Worm (Caenorhabditis elegans): ENCODE measurements around the gene C28C12.11.

C28C12.11 gene

DNA sequence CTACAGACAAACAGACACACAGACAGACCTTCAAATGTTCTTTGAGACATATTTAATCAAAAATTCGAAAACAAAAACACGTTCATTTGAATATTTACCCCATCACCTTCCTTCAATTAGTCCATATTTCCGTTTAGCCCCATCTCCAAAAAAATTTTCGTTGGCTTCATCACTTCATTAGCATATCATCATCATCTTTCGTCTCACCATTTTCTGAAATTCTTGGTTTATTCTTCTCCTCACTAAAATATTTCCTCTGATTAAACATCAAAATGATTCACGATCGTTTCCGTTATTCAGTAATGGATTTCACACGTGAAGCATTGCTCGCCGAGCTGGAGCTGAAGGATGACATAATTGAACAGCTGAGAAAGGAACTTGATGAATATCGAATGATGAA, 46.7 kb downstream of the C28C12.11 start, which contains the start of gene pkg-2:
Gene pkg-2, plus strand, starts transcription at position 301 of the 400 bp plus-strand sequence.
- no peak for TF ChIP-seq snpc-4 (tag; optimal IDR thresholded peaks at IDR 0.05)
- no peak for TF ChIP-seq nhr-237 (tag; optimal IDR thresholded peaks at IDR 0.05)
- no peak for TF ChIP-seq mab-5 (tag; optimal IDR thresholded peaks at IDR 0.05)
- TF ChIP-seq nhr-2 (tag; optimal IDR thresholded peaks at IDR 0.05) = no peak
- no peak for TF ChIP-seq ceh-43 (GFP tag; optimal IDR thresholded peaks at IDR 0.05)
- TF ChIP-seq ces-1 (GFP tag; optimal IDR thresholded peaks at IDR 0.05) = no peak
- no peak for TF ChIP-seq zip-8 (tag; optimal IDR thresholded peaks at IDR 0.05)
- no peak for TF ChIP-seq ceh-83 (GFP tag; optimal IDR thresholded peaks at IDR 0.05)
- no peak for TF ChIP-seq flh-1 (GFP tag; optimal IDR thresholded peaks at IDR 0.05)
- TF ChIP-seq hlh-1 (tag; optimal IDR thresholded peaks at IDR 0.05) = no peak

DNA sequence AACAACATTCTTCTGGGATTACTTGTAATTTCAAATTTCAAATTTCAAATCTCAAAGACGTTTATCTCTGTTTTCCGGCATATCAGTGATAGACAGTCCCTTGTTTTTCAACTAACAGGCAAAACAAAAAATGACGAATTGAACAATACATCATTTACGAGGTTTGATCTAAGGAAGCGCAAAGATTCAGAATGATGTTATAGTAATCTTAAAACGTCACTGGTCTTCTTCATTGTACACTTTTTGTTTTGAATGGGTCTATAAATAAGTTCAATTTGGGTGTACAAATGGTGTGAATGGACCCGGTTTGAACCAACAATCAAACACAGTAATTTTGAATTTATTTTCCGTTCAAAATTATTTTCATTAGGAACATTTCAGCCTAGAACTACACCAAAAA, 50.1 kb downstream of the C28C12.11 start:
- no peak for TF ChIP-seq zip-8 (tag; optimal IDR thresholded peaks at IDR 0.05)
- no peak for TF ChIP-seq cnd-1 (tag; optimal IDR thresholded peaks at IDR 0.05)
- no peak for TF ChIP-seq ztf-11 (tag; optimal IDR thresholded peaks at IDR 0.05)
- TF ChIP-seq flh-1 (GFP tag; optimal IDR thresholded peaks at IDR 0.05) = no peak
- no peak for TF ChIP-seq sptf-1 (tag; optimal IDR thresholded peaks at IDR 0.05)
- no peak for TF ChIP-seq unc-39 (tag; optimal IDR thresholded peaks at IDR 0.05)
- no peak for TF ChIP-seq nhr-12 (tag; optimal IDR thresholded peaks at IDR 0.05)
- TF ChIP-seq blmp-1 (tag; optimal IDR thresholded peaks at IDR 0.05) = no peak
- TF ChIP-seq nhr-237 (tag; optimal IDR thresholded peaks at IDR 0.05) = no peak

Measured in whole organism, mixed stage, embryonic.